Worm (Caenorhabditis elegans) whole organism, midembryonic: ENCODE results near the gene nlp-2.
A peak's percentile ranks its signal among the peaks of the same experiment; 100 is the strongest.

Source experiments
- flt-1 ChIP-seq: fragments of 200-800 bp; sonication (Bioruptor generic); IDR thresholded peaks from 2 replicates; pipeline ENCODE4 v1.3.6; 2022; ENCODE audit warnings: missing genetic modification characterization, missing compliant biosample characterization
- med-1 ChIP-seq: sonication (generic microtip); optimal IDR thresholded peaks from 2 replicates; lab custom pipeline; 2017; ENCODE audit warnings: missing genetic modification characterization, mild to moderate bottlenecking, missing compliant biosample characterization, antibody characterized with exemption, missing genetic modification reagents; ENCODE audit not compliant: insufficient read depth
- ztf-23 ChIP-seq: fragments of 200-800 bp; sonication (Bioruptor generic); IDR thresholded peaks from 2 replicates; pipeline ENCODE4 v1.3.6; 2022; ENCODE audit warnings: missing genetic modification reagents, missing genetic modification characterization, missing compliant biosample characterization

DNA sequence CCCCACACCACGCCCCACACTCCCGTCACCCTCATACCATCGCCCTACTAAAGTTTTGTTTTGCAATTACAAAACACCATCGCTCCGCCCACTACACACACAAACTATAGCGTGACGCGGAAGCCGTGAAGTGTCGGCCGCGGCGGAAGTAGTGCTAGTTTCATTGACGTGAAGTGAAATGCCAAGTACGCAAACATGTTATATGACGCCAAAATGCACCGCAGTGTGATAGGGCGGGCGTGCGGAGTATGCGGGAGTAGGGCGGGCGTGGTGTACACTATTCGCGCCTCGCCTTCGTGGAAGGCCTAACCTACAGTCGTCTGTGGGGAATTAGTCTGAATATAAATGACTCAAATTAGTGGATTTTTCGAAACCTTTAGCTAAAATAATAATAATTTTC, 18.3 kb upstream of the nlp-2 start:
- no peak for TF ChIP-seq ztf-23 (GFP tag; lab: Robert Waterston, UW)
- no peak for TF ChIP-seq med-1
- TF ChIP-seq flt-1 (GFP tag; lab: Robert Waterston, UW) = 0 out of 2 replicates have a peak, but pooled peaks have one; percentile 15
